Fruit fly (Drosophila melanogaster) whole organism, embryonic: ENCODE results near the gene Adgf-B.
A peak's percentile ranks its signal among the peaks of the same experiment; 100 is the strongest.

Source experiments
- Adf1 ChIP-seq: fragments of 200-800 bp; sonication (Bioruptor generic); IDR thresholded peaks from 2 replicates; pipeline ENCODE4 v1.3.6; 2022; ENCODE audit warnings: missing biosample characterization, missing genetic modification characterization
- Aef1 ChIP-seq: fragments of 200-800 bp; sonication (Bioruptor generic); IDR thresholded peaks from 3 replicates; pipeline ENCODE4 v1.3.6; 2022; ENCODE audit warnings: missing biosample characterization, missing genetic modification characterization
- CG10267 ChIP-seq: fragments of 200-800 bp; sonication (Bioruptor generic); optimal IDR thresholded peaks from 2 replicates; lab custom pipeline; 2018; ENCODE audit warnings: missing biosample characterization, mild to moderate bottlenecking, missing genetic modification characterization, moderate library complexity
- CG10959 ChIP-seq: fragments of 200-800 bp; sonication (Bioruptor generic); IDR thresholded peaks from 2 replicates; pipeline ENCODE4 v1.3.6; 2022; ENCODE audit warnings: missing biosample characterization, missing genetic modification characterization
- CG11504 ChIP-seq: fragments of 200-800 bp; sonication (Bioruptor generic); optimal IDR thresholded peaks from 3 replicates; lab custom pipeline; 2019; ENCODE audit warnings: missing biosample characterization, mild to moderate bottlenecking, missing genetic modification characterization, moderate library complexity
- CG13775 ChIP-seq: fragments of 200-800 bp; sonication (Bioruptor generic); optimal IDR thresholded peaks from 3 replicates; lab custom pipeline; 2017; ENCODE audit warnings: missing biosample characterization, mild to moderate bottlenecking, missing genetic modification characterization
- CG15514 ChIP-seq: fragments of 200-800 bp; sonication (Bioruptor generic); optimal IDR thresholded peaks from 3 replicates; lab custom pipeline; 2017; ENCODE audit warnings: missing biosample characterization, missing genetic modification characterization, mild to moderate bottlenecking, moderate library complexity, missing genetic modification reagents
- CG1792 ChIP-seq: fragments of 200-800 bp; sonication (Bioruptor generic); optimal IDR thresholded peaks from 2 replicates; lab custom pipeline; 2016; ENCODE audit warnings: missing biosample characterization, missing genetic modification characterization
- CG2199 ChIP-seq: fragments of 200-800 bp; sonication (Bioruptor generic); IDR thresholded peaks from 3 replicates; pipeline ENCODE4 v1.3.6; 2022; ENCODE audit warnings: missing biosample characterization, missing genetic modification characterization
- CG2889 ChIP-seq: fragments of 200-800 bp; sonication (Bioruptor generic); IDR thresholded peaks from 3 replicates; pipeline ENCODE4 v1.3.6; 2022; ENCODE audit warnings: missing biosample characterization, missing genetic modification characterization
- CG30431 ChIP-seq: fragments of 200-800 bp; sonication (Bioruptor generic); optimal IDR thresholded peaks from 2 replicates; lab custom pipeline; 2017; ENCODE audit warnings: missing biosample characterization, missing genetic modification characterization
- CG3065 ChIP-seq: fragments of 200-800 bp; sonication (Bioruptor generic); optimal IDR thresholded peaks from 2 replicates; lab custom pipeline; 2016; ENCODE audit warnings: missing biosample characterization, missing genetic modification characterization
- CG3163 ChIP-seq: fragments of 200-800 bp; sonication (Bioruptor generic); optimal IDR thresholded peaks from 3 replicates; lab custom pipeline; 2016; ENCODE audit warnings: missing biosample characterization, missing genetic modification characterization
- CG34376 ChIP-seq: fragments of 200-800 bp; sonication (Bioruptor generic); optimal IDR thresholded peaks from 2 replicates; lab custom pipeline; 2018; ENCODE audit warnings: missing biosample characterization, mild to moderate bottlenecking, missing genetic modification characterization
- CG4854 ChIP-seq: fragments of 200-800 bp; sonication (Bioruptor generic); optimal IDR thresholded peaks from 2 replicates; lab custom pipeline; 2016; ENCODE audit warnings: missing biosample characterization, missing genetic modification characterization, inconsistent platforms
- CG7556 ChIP-seq: fragments of 200-800 bp; sonication (Bioruptor generic); optimal IDR thresholded peaks from 2 replicates; lab custom pipeline; 2017; ENCODE audit warnings: missing biosample characterization, mild to moderate bottlenecking, missing genetic modification characterization
- CG7745 ChIP-seq: fragments of 200-800 bp; sonication (Bioruptor generic); optimal IDR thresholded peaks from 2 replicates; lab custom pipeline; 2018; ENCODE audit warnings: missing biosample characterization, mild to moderate bottlenecking, missing genetic modification characterization, moderate library complexity
- CG8924 ChIP-seq: fragments of 200-800 bp; optimal IDR thresholded peaks from 3 replicates; lab custom pipeline; 2019; ENCODE audit warnings: missing biosample characterization, mild to moderate bottlenecking, missing genetic modification characterization, moderate library complexity
- CG9932 ChIP-seq: fragments of 200-800 bp; sonication (Bioruptor generic); IDR thresholded peaks from 2 replicates; pipeline ENCODE4 v1.3.6; 2022; ENCODE audit warnings: missing biosample characterization, missing genetic modification characterization
- D ChIP-seq, 2 experiments: fragments of 200-800 bp in 1 of 2; fragments of >200 bp in 1 of 2; sonication (Bioruptor generic) in 1 of 2; optimal IDR thresholded peaks; 2 replicates in 1 of 2; 3 replicates in 1 of 2; lab custom pipeline; 2017; ENCODE audit warnings: mild to moderate bottlenecking in 1 of 2, missing biosample characterization in 1 of 2, missing genetic modification characterization in 1 of 2, missing genetic modification reagents in 1 of 2
- D19B ChIP-seq: fragments of 200-800 bp; sonication (Bioruptor generic); optimal IDR thresholded peaks from 2 replicates; lab custom pipeline; 2017; ENCODE audit warnings: missing biosample characterization, mild to moderate bottlenecking, missing genetic modification characterization
- Dref ChIP-seq: fragments of 200-800 bp; sonication (Bioruptor generic); IDR thresholded peaks from 2 replicates; pipeline ENCODE4 v1.3.6; 2022; ENCODE audit warnings: missing biosample characterization, missing genetic modification characterization
- Ets65A ChIP-seq: fragments of 200-800 bp; sonication (Bioruptor generic); peaks from one replicate; lab custom pipeline; 2016; ENCODE audit warnings: missing biosample characterization, missing genetic modification characterization
- Jarid2 ChIP-seq: fragments of 200-800 bp; sonication (Bioruptor generic); optimal IDR thresholded peaks from 3 replicates; lab custom pipeline; 2017; ENCODE audit warnings: mild to moderate bottlenecking, missing biosample characterization, missing genetic modification reagents, missing genetic modification characterization
- MESR4 ChIP-seq: fragments of 200-800 bp; sonication (Bioruptor generic); optimal IDR thresholded peaks from 2 replicates; lab custom pipeline; 2018; ENCODE audit warnings: missing biosample characterization, mild to moderate bottlenecking, missing genetic modification characterization, moderate library complexity
- Trl ChIP-seq, 3 experiments: fragments of >200 bp in 2 of 3; fragments of 200-800 bp in 1 of 3; sonication (Bioruptor generic) in 1 of 3; optimal IDR thresholded peaks; 2 replicates in 1 of 3; 3 replicates in 2 of 3; lab custom pipeline; 2016 to 2017; ENCODE audit warnings: missing biosample characterization in 1 of 3, missing genetic modification characterization in 1 of 3
- cad ChIP-seq: fragments of >200 bp; optimal IDR thresholded peaks from 2 replicates; lab custom pipeline; 2017; ENCODE audit warnings: missing biosample characterization, missing genetic modification characterization
- chif ChIP-seq, 2 experiments: fragments of 200-800 bp; sonication (Bioruptor generic); optimal IDR thresholded peaks; 3 replicates each; lab custom pipeline; 2016; ENCODE audit warnings: missing biosample characterization in 2 of 2, missing genetic modification characterization in 2 of 2
- chm ChIP-seq: fragments of 200-800 bp; sonication (Bioruptor generic); IDR thresholded peaks from 2 replicates; pipeline ENCODE4 v1.3.6; 2022; ENCODE audit warnings: missing biosample characterization, missing genetic modification characterization
- dm ChIP-seq: fragments of 200-800 bp; sonication (Bioruptor generic); optimal IDR thresholded peaks from 3 replicates; lab custom pipeline; 2016; ENCODE audit warnings: missing biosample characterization, missing genetic modification characterization
- grn ChIP-seq: fragments of 200-800 bp; sonication (Bioruptor generic); optimal IDR thresholded peaks from 3 replicates; lab custom pipeline; 2017; ENCODE audit warnings: missing biosample characterization, missing genetic modification characterization
- hbn ChIP-seq: fragments of 200-800 bp; sonication (Bioruptor generic); IDR thresholded peaks from 2 replicates; pipeline ENCODE4 v1.3.6; 2022; ENCODE audit warnings: missing biosample characterization, missing genetic modification characterization; ENCODE audit not compliant: partially characterized antibody
- jumu ChIP-seq: fragments of 200-800 bp; sonication (Bioruptor generic); optimal IDR thresholded peaks from 3 replicates; lab custom pipeline; 2016; ENCODE audit warnings: missing biosample characterization, missing genetic modification characterization
- lab ChIP-seq: fragments of 200-800 bp; sonication (Bioruptor generic); optimal IDR thresholded peaks from 3 replicates; lab custom pipeline; 2017; ENCODE audit warnings: missing biosample characterization, missing genetic modification characterization, mild to moderate bottlenecking, moderate library complexity, missing genetic modification reagents
- mld ChIP-seq: fragments of 200-800 bp; sonication (Bioruptor generic); IDR thresholded peaks from 3 replicates; pipeline ENCODE4 v1.3.6; 2022; ENCODE audit warnings: missing biosample characterization, missing genetic modification characterization; ENCODE audit not compliant: partially characterized antibody
- org-1 ChIP-seq: fragments of 200-800 bp; sonication (Bioruptor generic); optimal IDR thresholded peaks from 2 replicates; lab custom pipeline; 2017; ENCODE audit warnings: missing biosample characterization, missing genetic modification characterization
- pfk ChIP-seq: fragments of 200-800 bp; sonication (Bioruptor generic); optimal IDR thresholded peaks from 2 replicates; lab custom pipeline; 2018; ENCODE audit warnings: missing biosample characterization, mild to moderate bottlenecking, missing genetic modification characterization, moderate library complexity
- pnt ChIP-seq: fragments of 200-800 bp; sonication (Bioruptor generic); optimal IDR thresholded peaks from 3 replicates; lab custom pipeline; 2016; ENCODE audit warnings: missing biosample characterization, missing genetic modification characterization
- pros ChIP-seq: fragments of 200-800 bp; sonication (Bioruptor generic); optimal IDR thresholded peaks from 3 replicates; lab custom pipeline; 2019; ENCODE audit warnings: missing biosample characterization, mild to moderate bottlenecking, missing genetic modification characterization, moderate library complexity
- sens ChIP-seq: fragments of 200-800 bp; sonication (Bioruptor generic); peaks from one replicate; lab custom pipeline; 2016; ENCODE audit warnings: missing biosample characterization, missing genetic modification characterization
- ssp ChIP-seq: fragments of 200-800 bp; sonication (Bioruptor generic); IDR thresholded peaks from 2 replicates; pipeline ENCODE4 v1.3.6; 2022; ENCODE audit warnings: missing biosample characterization, missing genetic modification characterization
- ttk ChIP-seq: fragments of 200-800 bp; sonication (Bioruptor generic); IDR thresholded peaks from 2 replicates; pipeline ENCODE4 v2.1.2; 2022; ENCODE audit warnings: missing biosample characterization, missing genetic modification characterization
- tx ChIP-seq: fragments of 200-800 bp; sonication (Bioruptor generic); optimal IDR thresholded peaks from 2 replicates; lab custom pipeline; 2016; ENCODE audit warnings: missing biosample characterization, missing genetic modification characterization

Adgf-B gene

dm6 chr3L:17763987-17764386 lies 13.6 kb upstream of the Adgf-B start, which contains the start of the genes Adgf-A and Adgf-A2:
Gene Adgf-A, minus strand, starts transcription at chr3L:17764158.
Gene Adgf-A2, minus strand, starts transcription at chr3L:17764158.
- TF ChIP-seq CG15514 (GFP tag; lab: Kevin White, UChicago), result peak; percentile 16
- TF ChIP-seq chm, result peak; percentile 39; the same call in 1 of the 2 replicates
- TF ChIP-seq ssp (GFP tag; lab: Robert Waterston, UW), result no peak
- no peak for TF ChIP-seq CG7556 (GFP tag; lab: Kevin White, UChicago)
- no peak for TF ChIP-seq org-1
- no peak for TF ChIP-seq dm
- TF ChIP-seq pros (GFP tag; lab: Kevin White, UChicago), result peak; percentile 76
- TF ChIP-seq jumu (GFP tag; lab: Kevin White, UChicago), result no peak
- no peak for TF ChIP-seq Dref
- TF ChIP-seq Trl (optimal IDR thresholded peaks at IDR 0.05; lab: Kevin White, UChicago), result peak in 1 of 2 experiments; percentile 7
- TF ChIP-seq Trl (GFP tag; optimal IDR thresholded peaks at IDR 0.05; lab: Kevin White, UChicago), result no peak
- no peak for TF ChIP-seq pfk (GFP tag; lab: Kevin White, UChicago)
- no peak for TF ChIP-seq Aef1 (GFP tag; lab: Robert Waterston, UW)
- peak; percentile 11 for TF ChIP-seq grn (GFP tag; lab: Kevin White, UChicago)
- TF ChIP-seq lab (GFP tag; lab: Kevin White, UChicago), result peak; percentile 20
- no peak for TF ChIP-seq MESR4 (GFP tag; lab: Kevin White, UChicago)
- TF ChIP-seq Jarid2 (GFP tag; lab: Kevin White, UChicago), result peak; percentile 73
- TF ChIP-seq CG34376, result no peak
- TF ChIP-seq Adf1 (GFP tag; lab: Robert Waterston, UW), result no peak
- TF ChIP-seq CG2199 (GFP tag; lab: Robert Waterston, UW), result peak; percentile 92
- TF ChIP-seq CG3163 (GFP tag; lab: Kevin White, UChicago), result peak; percentile 16
- TF ChIP-seq CG7745 (tag; lab: Kevin White, UChicago), result no peak
- TF ChIP-seq ttk (GFP tag; lab: Robert Waterston, UW), result 0 out of 2 replicates have a peak, but pooled peaks have one; percentile 8
- TF ChIP-seq tx, result no peak
- no peak for TF ChIP-seq CG10267 (tag; lab: Kevin White, UChicago)
- TF ChIP-seq pnt (GFP tag; lab: Kevin White, UChicago), result no peak

dm6 chr3L:17759072-17759747 lies 8.8 kb upstream of the Adgf-B start, which contains the start of gene CG32181:
Gene CG32181, plus strand, starts transcription at chr3L:17759697.
- TF ChIP-seq sens (GFP tag; lab: Kevin White, UChicago) (peak; percentile 19), CG13775 (GFP tag; lab: Kevin White, UChicago) (peak; percentile 91), CG2889 (no peak), chif (GFP tag; optimal IDR thresholded peaks at IDR 0.05; lab: Kevin White, UChicago) (no peak), D19B (GFP tag; lab: Kevin White, UChicago) (no peak), CG1792 (GFP tag; lab: Kevin White, UChicago) (no peak), cad (GFP tag; lab: Kevin White, UChicago) (no peak), CG9932 (GFP tag; lab: Robert Waterston, UW) (no peak), CG8924 (tag; lab: Kevin White, UChicago) (no peak), CG4854 (GFP tag; lab: Kevin White, UChicago) (no peak), CG30431 (GFP tag; lab: Kevin White, UChicago) (no peak), Ets65A (GFP tag; lab: Kevin White, UChicago) (peak; percentile 73), D (optimal IDR thresholded peaks at IDR 0.05; lab: Kevin White, UChicago) (no peak), D (GFP tag; optimal IDR thresholded peaks at IDR 0.05; lab: Kevin White, UChicago) (no peak), CG11504 (no peak), CG3163 (GFP tag; lab: Kevin White, UChicago) (no peak), grn (GFP tag; lab: Kevin White, UChicago) (no peak), mld (no peak), CG10959 (GFP tag; lab: Robert Waterston, UW) (no peak), hbn (no peak), CG3065 (peak; percentile 53)
- TF ChIP-seq, all 482 proteins: peak for 4
